Fruit fly (Drosophila melanogaster) whole organism, pupa: ENCODE results near the gene ey.

ENCODE experiments used
- CG10348 ChIP-seq: fragments of 200-800 bp; sonication (Bioruptor generic); IDR thresholded peaks from 2 replicates; pipeline ENCODE4 v1.3.6; 2022; ENCODE audit warnings: missing biosample characterization, missing genetic modification characterization
- CG12605 ChIP-seq: fragments of 200-800 bp; sonication (Bioruptor generic); IDR thresholded peaks from 2 replicates; pipeline ENCODE4 v1.3.6; 2022; ENCODE audit warnings: missing biosample characterization, missing genetic modification characterization
- CG13204 ChIP-seq: fragments of 200-800 bp; sonication (Bioruptor generic); optimal IDR thresholded peaks from 2 replicates; lab custom pipeline; 2018; ENCODE audit warnings: missing biosample characterization, mild to moderate bottlenecking, missing genetic modification characterization, moderate library complexity
- CG14655 ChIP-seq: fragments of 200-800 bp; sonication (Bioruptor generic); optimal IDR thresholded peaks from 3 replicates; lab custom pipeline; 2017; ENCODE audit warnings: mild to moderate bottlenecking, missing biosample characterization, missing genetic modification reagents, missing genetic modification characterization
- CG15710 ChIP-seq: fragments of 200-800 bp; sonication (Bioruptor generic); optimal IDR thresholded peaks from 2 replicates; lab custom pipeline; 2018; ENCODE audit warnings: missing biosample characterization, mild to moderate bottlenecking, missing genetic modification characterization, moderate library complexity
- CG17806 ChIP-seq: fragments of 200-800 bp; sonication (Bioruptor generic); optimal IDR thresholded peaks from 2 replicates; lab custom pipeline; 2018; ENCODE audit warnings: missing biosample characterization, mild to moderate bottlenecking, missing genetic modification characterization, moderate library complexity
- CG32121 ChIP-seq: fragments of 200-800 bp; sonication (Bioruptor generic); IDR thresholded peaks from 2 replicates; pipeline ENCODE4 v1.3.6; 2022; ENCODE audit warnings: missing biosample characterization, missing genetic modification characterization
- CG34367 ChIP-seq: fragments of 200-800 bp; sonication (Bioruptor generic); optimal IDR thresholded peaks from 2 replicates; lab custom pipeline; 2018; ENCODE audit warnings: missing biosample characterization, mild to moderate bottlenecking, missing genetic modification characterization
- CG4496 ChIP-seq: fragments of 200-800 bp; sonication (Bioruptor generic); IDR thresholded peaks from 3 replicates; pipeline ENCODE4 v1.3.6; 2022; ENCODE audit warnings: missing biosample characterization, missing genetic modification characterization
- CG8159 ChIP-seq: fragments of 200-800 bp; sonication (Bioruptor generic); optimal IDR thresholded peaks from 3 replicates; lab custom pipeline; 2018; ENCODE audit warnings: missing biosample characterization, mild to moderate bottlenecking, missing genetic modification characterization, moderate library complexity
- CG8301 ChIP-seq: fragments of 200-800 bp; sonication (Bioruptor generic); optimal IDR thresholded peaks from 2 replicates; lab custom pipeline; 2018; ENCODE audit warnings: missing biosample characterization, mild to moderate bottlenecking, missing genetic modification characterization
- CG9948 ChIP-seq: fragments of 200-800 bp; sonication (Bioruptor generic); optimal IDR thresholded peaks from 2 replicates; lab custom pipeline; 2018; ENCODE audit warnings: missing biosample characterization, mild to moderate bottlenecking, missing genetic modification characterization, moderate library complexity
- D1 ChIP-seq: fragments of 200-800 bp; sonication (Bioruptor generic); optimal IDR thresholded peaks from 2 replicates; lab custom pipeline; 2018; ENCODE audit warnings: missing biosample characterization, mild to moderate bottlenecking, missing genetic modification characterization, moderate library complexity
- EcR ChIP-seq: fragments of 200-800 bp; sonication (Bioruptor generic); optimal IDR thresholded peaks from 3 replicates; lab custom pipeline; 2019; ENCODE audit warnings: missing biosample characterization, missing genetic modification characterization, mild to moderate bottlenecking, moderate library complexity, missing genetic modification reagents
- Ets98B ChIP-seq: fragments of 200-800 bp; sonication (Bioruptor generic); IDR thresholded peaks from 2 replicates; pipeline ENCODE4 v1.3.6; 2022; ENCODE audit warnings: missing biosample characterization, missing genetic modification characterization
- Pif1A ChIP-seq: fragments of 200-800 bp; sonication (Bioruptor generic); optimal IDR thresholded peaks from 3 replicates; lab custom pipeline; 2016; ENCODE audit warnings: missing biosample characterization, missing genetic modification characterization
- Pif1B ChIP-seq: fragments of 200-800 bp; sonication (Bioruptor generic); optimal IDR thresholded peaks from 3 replicates; lab custom pipeline; 2016; ENCODE audit warnings: missing biosample characterization, missing genetic modification characterization
- Snoo ChIP-seq: fragments of 200-800 bp; sonication (Bioruptor generic); optimal IDR thresholded peaks from 3 replicates; lab custom pipeline; 2017; ENCODE audit warnings: missing biosample characterization, mild to moderate bottlenecking, missing genetic modification characterization, inconsistent platforms
- fd96Ca ChIP-seq: fragments of 200-800 bp; sonication (Bioruptor generic); IDR thresholded peaks from 3 replicates; pipeline ENCODE4 v1.3.6; 2022; ENCODE audit warnings: missing biosample characterization, missing genetic modification characterization
- gl ChIP-seq: fragments of 200-800 bp; sonication (Bioruptor generic); optimal IDR thresholded peaks from 2 replicates; lab custom pipeline; 2018; ENCODE audit warnings: missing biosample characterization, mild to moderate bottlenecking, missing genetic modification characterization
- rn ChIP-seq: fragments of 200-800 bp; sonication (Bioruptor generic); IDR thresholded peaks from 2 replicates; pipeline ENCODE4 v1.3.6; 2022; ENCODE audit warnings: missing biosample characterization, missing genetic modification characterization

The ey gene

dm6 chr4:701948-702347 lies 4.5 kb downstream of the ey start:
- TF ChIP-seq CG9948 (tag; lab: Kevin White, UChicago) (no peak), CG13204 (no peak), Pif1A (GFP tag; lab: Kevin White, UChicago) (no peak), CG4496 (GFP tag; lab: Robert Waterston, UW) (no peak)

- TF ChIP-seq CG9948 (tag; lab: Kevin White, UChicago) (no peak), CG4496 (GFP tag; lab: Robert Waterston, UW) (no peak), CG34367 (tag; lab: Kevin White, UChicago) (no peak), CG14655 (GFP tag; lab: Kevin White, UChicago) (no peak), CG17806 (tag; lab: Kevin White, UChicago) (no peak), CG32121 (GFP tag; lab: Robert Waterston, UW) (no peak), fd96Ca (GFP tag; lab: Robert Waterston, UW) (no peak), Snoo (no peak), CG10348 (GFP tag; lab: Robert Waterston, UW) (no peak), gl (tag; lab: Kevin White, UChicago) (no peak)
- TF ChIP-seq, all 21 proteins: peak for 0
Measured at dm6 chr4:702806-703301, 5.4 kb downstream of the ey start.

dm6 chr4:703992-704690 lies 6.7 kb downstream of the ey start:
- TF ChIP-seq CG34367 (tag; lab: Kevin White, UChicago): no peak
- TF ChIP-seq D1: no peak
- no peak for TF ChIP-seq Pif1B (GFP tag; lab: Kevin White, UChicago)
- TF ChIP-seq fd96Ca (GFP tag; lab: Robert Waterston, UW): no peak
- no peak for TF ChIP-seq Pif1A (GFP tag; lab: Kevin White, UChicago)
- no peak for TF ChIP-seq CG32121 (GFP tag; lab: Robert Waterston, UW)
- TF ChIP-seq rn (GFP tag; lab: Robert Waterston, UW): no peak
- no peak for TF ChIP-seq CG4496 (GFP tag; lab: Robert Waterston, UW)
- TF ChIP-seq CG13204: no peak
- no peak for TF ChIP-seq CG17806 (tag; lab: Kevin White, UChicago)
- TF ChIP-seq gl (tag; lab: Kevin White, UChicago): no peak
- no peak for TF ChIP-seq CG9948 (tag; lab: Kevin White, UChicago)
- no peak for TF ChIP-seq Snoo
- TF ChIP-seq CG15710: no peak
- no peak for TF ChIP-seq CG8301 (tag; lab: Kevin White, UChicago)
- no peak for TF ChIP-seq CG8159 (tag; lab: Kevin White, UChicago)
- no peak for TF ChIP-seq Ets98B (GFP tag; lab: Robert Waterston, UW)
- TF ChIP-seq CG14655 (GFP tag; lab: Kevin White, UChicago): no peak

- no peak for TF ChIP-seq rn (GFP tag; lab: Robert Waterston, UW)
- TF ChIP-seq CG13204: no peak
- TF ChIP-seq fd96Ca (GFP tag; lab: Robert Waterston, UW): no peak
- TF ChIP-seq CG12605 (GFP tag; lab: Robert Waterston, UW): no peak
- TF ChIP-seq Ets98B (GFP tag; lab: Robert Waterston, UW): no peak
- TF ChIP-seq CG8301 (tag; lab: Kevin White, UChicago): no peak
- no peak for TF ChIP-seq CG32121 (GFP tag; lab: Robert Waterston, UW)
- TF ChIP-seq gl (tag; lab: Kevin White, UChicago): no peak
- no peak for TF ChIP-seq CG34367 (tag; lab: Kevin White, UChicago)
- TF ChIP-seq D1: no peak
- TF ChIP-seq Pif1A (GFP tag; lab: Kevin White, UChicago): no peak
Measured at dm6 chr4:706847-707246, 9.4 kb downstream of the ey start.

dm6 chr4:708665-709064 lies 11.2 kb downstream of the ey start:
- TF ChIP-seq Snoo (no peak), Ets98B (GFP tag; lab: Robert Waterston, UW) (no peak), rn (GFP tag; lab: Robert Waterston, UW) (no peak), CG8159 (tag; lab: Kevin White, UChicago) (no peak), EcR (GFP tag; lab: Kevin White, UChicago) (no peak), CG10348 (GFP tag; lab: Robert Waterston, UW) (no peak), D1 (no peak), CG4496 (GFP tag; lab: Robert Waterston, UW) (no peak), CG15710 (no peak), CG12605 (GFP tag; lab: Robert Waterston, UW) (no peak), Pif1A (GFP tag; lab: Kevin White, UChicago) (no peak), CG9948 (tag; lab: Kevin White, UChicago) (no peak), fd96Ca (GFP tag; lab: Robert Waterston, UW) (no peak), CG14655 (GFP tag; lab: Kevin White, UChicago) (no peak), CG32121 (GFP tag; lab: Robert Waterston, UW) (no peak), CG17806 (tag; lab: Kevin White, UChicago) (no peak), CG34367 (tag; lab: Kevin White, UChicago) (no peak), CG13204 (no peak)

- TF ChIP-seq Pif1A (GFP tag; lab: Kevin White, UChicago) (no peak), Snoo (no peak), CG17806 (tag; lab: Kevin White, UChicago) (no peak), CG13204 (no peak), CG8301 (tag; lab: Kevin White, UChicago) (no peak), CG4496 (GFP tag; lab: Robert Waterston, UW) (no peak), CG14655 (GFP tag; lab: Kevin White, UChicago) (no peak)
Measured at dm6 chr4:709730-710129, 12.2 kb downstream of the ey start.
